Worm (Caenorhabditis elegans): Measurements from ENCODE around the gene sek-5.

- TF ChIP-seq nhr-11 (tag; optimal IDR thresholded peaks at IDR 0.05) (peak; percentile 55), ztf-11 (tag; optimal IDR thresholded peaks at IDR 0.05) (no peak), lin-39 (tag; optimal IDR thresholded peaks at IDR 0.05) (no peak), lin-38 (GFP tag; IDR thresholded peaks at IDR 0.05) (no peak), lsy-2 (tag; optimal IDR thresholded peaks at IDR 0.05) (peak in 1 of 2 experiments; percentile 73), daf-12 (tag; optimal IDR thresholded peaks at IDR 0.05) (no peak)
Observed at ce11 chrX:5336498-5336897, 40.9 kb upstream of the sek-5 start.

Measured in whole organism, L4 larva.